Worm (Caenorhabditis elegans) whole organism, L4 larva: ENCODE results near the gene F19G12.8.
A peak's percentile ranks its signal among the peaks of the same experiment; 100 is the strongest.

Experiments
- F37D6.2 ChIP-seq: sonication (generic microtip); optimal IDR thresholded peaks from 2 replicates; lab custom pipeline; 2016; ENCODE audit warnings: mild to moderate bottlenecking, missing genetic modification characterization, missing compliant biosample characterization
- F44E2.7 ChIP-seq: fragments of 200-800 bp; sonication (Bioruptor generic); IDR thresholded peaks from 2 replicates; pipeline ENCODE4 v2.1.2; 2022; ENCODE audit warnings: missing genetic modification characterization, missing compliant biosample characterization
- R02D3.7 ChIP-seq: fragments of 150-350 bp; sonication (generic microtip); optimal IDR thresholded peaks from 3 replicates; lab custom pipeline; 2014; ENCODE audit warnings: missing biosample characterization, missing genetic modification characterization
- ZK337.2 ChIP-seq: fragments of 200-800 bp; sonication (Bioruptor generic); IDR thresholded peaks from 2 replicates; pipeline ENCODE4 v1.3.6; 2022; ENCODE audit warnings: missing genetic modification reagents, missing genetic modification characterization, missing compliant biosample characterization
- aly-2 ChIP-seq: sonication (generic microtip); optimal IDR thresholded peaks from 2 replicates; lab custom pipeline; 2018; ENCODE audit warnings: missing biosample characterization, missing genetic modification characterization
- attf-4 ChIP-seq: sonication (generic microtip); optimal IDR thresholded peaks from 3 replicates; lab custom pipeline; 2017; ENCODE audit warnings: missing biosample characterization, missing genetic modification characterization
- ceh-20 ChIP-seq: fragments of 200-800 bp; sonication (Bioruptor generic); IDR thresholded peaks from 2 replicates; pipeline ENCODE4 v1.3.6; 2022; ENCODE audit warnings: missing genetic modification reagents, missing genetic modification characterization, missing compliant biosample characterization
- ceh-44 ChIP-seq: fragments of 200-800 bp; sonication (Bioruptor generic); IDR thresholded peaks from 2 replicates; pipeline ENCODE4 v1.3.6; 2022; ENCODE audit warnings: missing genetic modification reagents, missing genetic modification characterization, missing compliant biosample characterization
- daf-16 ChIP-seq, 3 experiments: sonication (generic microtip); optimal IDR thresholded peaks; 2 replicates each; lab custom pipeline; 2016 to 2017; ENCODE audit warnings: missing genetic modification characterization in 3 of 3, missing genetic modification reagents in 3 of 3, mild to moderate bottlenecking in 2 of 3, missing compliant biosample characterization in 2 of 3, missing biosample characterization in 1 of 3, moderate library complexity in 1 of 3
- daf-8 ChIP-seq: fragments of 200-800 bp; sonication (Bioruptor generic); IDR thresholded peaks from 2 replicates; pipeline ENCODE4 v1.3.6; 2022; ENCODE audit warnings: missing genetic modification characterization, missing compliant biosample characterization
- dve-1 ChIP-seq: sonication (generic microtip); optimal IDR thresholded peaks from 2 replicates; lab custom pipeline; 2017; ENCODE audit warnings: antibody characterized with exemption, mild to moderate bottlenecking, missing genetic modification characterization, missing compliant biosample characterization; ENCODE audit not compliant: insufficient read depth
- egl-43 ChIP-seq: fragments of 200-800 bp; sonication (Bioruptor generic); IDR thresholded peaks from 2 replicates; pipeline ENCODE4 v1.3.6; 2022; ENCODE audit warnings: missing genetic modification reagents, missing genetic modification characterization, missing compliant biosample characterization
- fkh-10 ChIP-seq: fragments of 150-350 bp; optimal IDR thresholded peaks from 2 replicates; lab custom pipeline; 2014; ENCODE audit warnings: missing biosample characterization, missing genetic modification reagents, missing genetic modification characterization
- hlh-30 ChIP-seq: sonication (generic microtip); optimal IDR thresholded peaks from 2 replicates; lab custom pipeline; 2017; ENCODE audit warnings: antibody characterized with exemption, mild to moderate bottlenecking, missing genetic modification characterization, missing compliant biosample characterization; ENCODE audit not compliant: insufficient read depth
- hmg-1.1 ChIP-seq: fragments of 200-800 bp; sonication (Bioruptor generic); IDR thresholded peaks from 2 replicates; pipeline ENCODE4 v1.3.6; 2022; ENCODE audit warnings: missing genetic modification reagents, missing genetic modification characterization, missing compliant biosample characterization
- lin-1 ChIP-seq: fragments of 200-800 bp; sonication (Bioruptor generic); IDR thresholded peaks from 2 replicates; pipeline ENCODE4 v1.3.6; 2022; ENCODE audit warnings: missing genetic modification reagents, missing genetic modification characterization, missing compliant biosample characterization
- lin-38 ChIP-seq: fragments of 200-800 bp; sonication (Bioruptor generic); IDR thresholded peaks from 2 replicates; pipeline ENCODE4 v1.3.6; 2022; ENCODE audit warnings: missing genetic modification reagents, missing genetic modification characterization, missing compliant biosample characterization
- lin-39 ChIP-seq: fragments of 150-350 bp; optimal IDR thresholded peaks from 2 replicates; lab custom pipeline; 2014; ENCODE audit warnings: missing biosample characterization, missing genetic modification reagents, missing genetic modification characterization
- madf-5 ChIP-seq, 2 experiments: fragments of 200-800 bp; sonication (Bioruptor generic); IDR thresholded peaks; 2 replicates each; pipeline ENCODE4 v1.3.6; 2022; ENCODE audit warnings: missing compliant biosample characterization in 2 of 2, missing genetic modification characterization in 2 of 2
- madf-9 ChIP-seq: fragments of 200-800 bp; sonication (Bioruptor generic); conservative IDR thresholded peaks from 2 replicates; pipeline ENCODE4 v1.3.6; 2022; ENCODE audit warnings: missing genetic modification reagents, missing genetic modification characterization, missing compliant biosample characterization
- mdl-1 ChIP-seq, 2 experiments: fragments of 150-350 bp in 1 of 2; sonication (generic microtip) in 1 of 2; optimal IDR thresholded peaks; 2 replicates each; lab custom pipeline; 2014 to 2017; ENCODE audit warnings: missing biosample characterization in 2 of 2, missing genetic modification characterization in 2 of 2
- mxl-3 ChIP-seq: fragments of 200-800 bp; sonication (Bioruptor generic); optimal IDR thresholded peaks from 2 replicates; lab custom pipeline; 2018; ENCODE audit warnings: mild to moderate bottlenecking, missing genetic modification characterization, missing compliant biosample characterization
- nhr-10 ChIP-seq: fragments of 150-350 bp; optimal IDR thresholded peaks from 2 replicates; lab custom pipeline; 2014; ENCODE audit warnings: missing biosample characterization, missing genetic modification characterization
- nhr-11 ChIP-seq: fragments of 150-350 bp; optimal IDR thresholded peaks from 2 replicates; lab custom pipeline; 2014; ENCODE audit warnings: missing biosample characterization, missing genetic modification characterization
- nhr-28 ChIP-seq: fragments of 150-350 bp; optimal IDR thresholded peaks from 2 replicates; lab custom pipeline; 2014; ENCODE audit warnings: missing biosample characterization, missing genetic modification characterization
- nhr-42 ChIP-seq: fragments of 200-800 bp; sonication (Bioruptor generic); IDR thresholded peaks from 2 replicates; pipeline ENCODE4 v1.3.6; 2022; ENCODE audit warnings: missing genetic modification characterization, missing compliant biosample characterization
- pha-4 ChIP-seq, 2 experiments: fragments of 150-350 bp in 1 of 2; fragments of 200-800 bp in 1 of 2; sonication (Bioruptor generic) in 1 of 2; IDR thresholded peaks in 1 of 2; optimal IDR thresholded peaks in 1 of 2; 2 replicates each; pipeline versions ENCODE4 v1.3.6 to Lab custom; 2014 to 2022; ENCODE audit warnings: missing genetic modification characterization in 2 of 2, missing genetic modification reagents in 2 of 2, missing biosample characterization in 1 of 2, missing compliant biosample characterization in 1 of 2
- php-3 ChIP-seq: fragments of 200-800 bp; sonication (Bioruptor generic); IDR thresholded peaks from 2 replicates; pipeline ENCODE4 v1.3.6; 2022; ENCODE audit warnings: missing genetic modification reagents, missing genetic modification characterization, missing compliant biosample characterization
- rbr-2 ChIP-seq: sonication (generic microtip); optimal IDR thresholded peaks from 2 replicates; lab custom pipeline; 2016; ENCODE audit warnings: missing genotype, missing genetic modification characterization, missing compliant biosample characterization
- saeg-2 ChIP-seq: fragments of 200-800 bp; sonication (Bioruptor generic); IDR thresholded peaks from 2 replicates; pipeline ENCODE4 v1.3.6; 2022; ENCODE audit warnings: missing genetic modification reagents, missing genetic modification characterization, missing compliant biosample characterization
- zag-1 ChIP-seq: fragments of 150-350 bp; optimal IDR thresholded peaks from 2 replicates; lab custom pipeline; 2014; ENCODE audit warnings: missing biosample characterization, missing genetic modification characterization
- zip-2 ChIP-seq: fragments of 150-350 bp; optimal IDR thresholded peaks from 2 replicates; lab custom pipeline; 2014; ENCODE audit warnings: missing biosample characterization, missing genetic modification characterization

F19G12.8 gene

DNA sequence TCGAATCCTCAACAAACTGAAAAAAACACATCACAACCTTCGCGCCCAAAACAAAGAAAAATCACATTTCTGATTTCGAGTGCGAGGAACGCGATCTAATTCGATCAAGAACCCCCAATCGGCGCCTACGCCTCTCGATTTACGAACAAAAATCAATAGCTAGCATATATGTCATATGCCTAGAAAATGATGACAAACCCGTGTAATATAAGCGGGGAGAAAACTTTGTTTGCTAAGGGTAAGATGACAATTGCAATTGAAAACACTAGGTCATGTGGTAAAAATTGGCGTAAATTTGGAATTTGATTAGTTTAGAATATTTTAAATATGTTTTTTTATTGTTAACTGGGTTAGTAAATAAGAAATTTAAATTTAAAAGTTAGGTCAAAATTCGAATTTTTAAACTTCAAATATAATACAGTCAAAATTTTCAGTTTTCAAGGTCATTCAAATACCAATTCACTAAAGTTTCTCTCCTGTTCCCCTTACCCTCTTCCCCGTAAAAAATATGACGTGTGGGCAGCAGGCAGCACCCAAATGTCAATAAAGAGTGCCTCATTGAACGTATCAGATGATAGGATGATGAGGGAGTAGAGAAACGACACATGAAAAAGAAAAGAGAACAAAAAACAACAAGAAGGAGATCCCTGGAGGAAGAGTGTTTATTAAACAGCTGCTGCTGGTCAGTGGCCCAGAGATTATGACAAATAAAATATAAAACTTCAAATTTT lies 39.4 kb downstream of the F19G12.8 start (continued):
- TF ChIP-seq F44E2.7 (GFP tag; lab: Robert Waterston, UW) (no peak), lin-39 (tag; lab: Kevin White, UChicago) (no peak), daf-8 (GFP tag; lab: Robert Waterston, UW) (no peak), ceh-20 (GFP tag; lab: Robert Waterston, UW) (0 out of 2 replicates have a peak, but pooled peaks have one; percentile 42), R02D3.7 (tag; lab: Kevin White, UChicago) (no peak), lin-1 (GFP tag; lab: Robert Waterston, UW) (no peak), zag-1 (tag; lab: Kevin White, UChicago) (no peak), lin-38 (no peak)

DNA sequence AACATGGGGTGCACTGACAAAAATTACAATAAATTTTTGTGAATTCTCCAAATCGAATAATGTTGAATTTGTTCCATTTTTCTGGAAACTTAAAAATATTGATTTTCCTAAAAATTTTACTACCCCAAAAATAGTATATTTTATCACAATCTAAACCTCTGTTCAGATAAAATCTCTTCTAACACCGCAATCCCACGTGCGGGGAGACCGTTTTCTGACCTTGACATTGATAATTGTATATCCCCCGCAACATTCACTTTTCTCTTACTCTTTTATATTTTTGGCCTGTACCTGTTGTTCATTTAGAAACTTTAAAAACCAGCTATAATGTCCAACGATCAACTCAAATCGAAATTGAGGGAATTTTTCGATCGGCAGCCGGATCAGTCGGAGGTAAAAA lies 41.7 kb downstream of the F19G12.8 start, which contains the start of gene D1005.2:
D1005.2 (plus strand) TSS at position 230 of the 400 bp plus-strand sequence.
- peak in 1 of 2 experiments; percentile 64 for TF ChIP-seq mdl-1 (tag; optimal IDR thresholded peaks at IDR 0.05; lab: Kevin White, UChicago)
- no peak for TF ChIP-seq ZK337.2 (GFP tag; lab: Robert Waterston, UW)
- no peak for TF ChIP-seq rbr-2 (tag; lab: Kevin White, UChicago)
- peak; percentile 40 for TF ChIP-seq nhr-28 (tag; lab: Kevin White, UChicago)
- TF ChIP-seq lin-38 = no peak
- no peak for TF ChIP-seq hlh-30 (tag; lab: Kevin White, UChicago)
- peak; percentile 35 for TF ChIP-seq mxl-3 (GFP tag; lab: Kevin White, UChicago)
- no peak for TF ChIP-seq dve-1 (tag; lab: Kevin White, UChicago)
- TF ChIP-seq, all 104 proteins: peak for 3

DNA sequence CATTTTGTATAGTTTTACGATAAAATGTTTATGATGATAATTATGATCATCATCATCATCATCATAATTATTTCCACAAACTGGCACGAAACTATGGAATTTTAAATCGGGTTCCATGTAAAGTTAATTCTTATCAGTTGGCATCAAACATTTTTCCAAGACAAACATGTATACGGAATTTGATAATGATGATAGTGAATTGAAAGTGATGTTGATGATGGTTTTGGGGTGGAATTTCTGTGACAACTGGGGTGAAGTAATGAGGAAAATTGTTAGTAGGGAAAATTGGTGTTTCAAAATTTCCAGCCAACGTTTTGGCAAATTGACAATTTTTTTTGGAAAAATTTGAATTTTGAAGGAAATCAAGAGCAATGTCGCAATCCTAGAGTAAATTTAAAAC lies 42.6 kb downstream of the F19G12.8 start:
- no peak for TF ChIP-seq aly-2 (tag; lab: Kevin White, UChicago)
- TF ChIP-seq ceh-44 (GFP tag; lab: Robert Waterston, UW) = no peak
- no peak for TF ChIP-seq egl-43 (GFP tag; lab: Robert Waterston, UW)
- TF ChIP-seq php-3 (GFP tag; lab: Robert Waterston, UW) = no peak
- TF ChIP-seq nhr-42 (GFP tag; lab: Robert Waterston, UW) = no peak
- TF ChIP-seq attf-4 (tag; lab: Kevin White, UChicago) = no peak
- TF ChIP-seq daf-16 (GFP tag; optimal IDR thresholded peaks at IDR 0.05; lab: Kevin White, UChicago) = no peak
- TF ChIP-seq daf-16 (tag; optimal IDR thresholded peaks at IDR 0.05; lab: Kevin White, UChicago) = peak; percentile 58
- no peak for TF ChIP-seq nhr-10 (tag; lab: Kevin White, UChicago)

- TF ChIP-seq madf-5 (GFP tag; IDR thresholded peaks at IDR 0.05; lab: Robert Waterston, UW) = no peak
- no peak for TF ChIP-seq F37D6.2 (tag; lab: Kevin White, UChicago)
- no peak for TF ChIP-seq nhr-11 (tag; lab: Kevin White, UChicago)
- no peak for TF ChIP-seq rbr-2 (tag; lab: Kevin White, UChicago)
- no peak for TF ChIP-seq saeg-2 (GFP tag; lab: Robert Waterston, UW)
- TF ChIP-seq madf-9 (GFP tag; lab: Robert Waterston, UW) = no peak
- TF ChIP-seq pha-4 (GFP tag; IDR thresholded peaks at IDR 0.05; lab: Robert Waterston, UW) = no peak
- no peak for TF ChIP-seq pha-4 (tag; optimal IDR thresholded peaks at IDR 0.05; lab: Kevin White, UChicago)
- no peak for TF ChIP-seq hmg-1.1 (GFP tag; lab: Robert Waterston, UW)
- no peak for TF ChIP-seq mxl-3 (GFP tag; lab: Kevin White, UChicago)
These were observed 47.6 kb downstream of the F19G12.8 start, which contains the start of gene D1005.6 for ce11 chrX:1464699-1465098. Gene D1005.6 (minus strand): TSS chrX:1464799.

DNA sequence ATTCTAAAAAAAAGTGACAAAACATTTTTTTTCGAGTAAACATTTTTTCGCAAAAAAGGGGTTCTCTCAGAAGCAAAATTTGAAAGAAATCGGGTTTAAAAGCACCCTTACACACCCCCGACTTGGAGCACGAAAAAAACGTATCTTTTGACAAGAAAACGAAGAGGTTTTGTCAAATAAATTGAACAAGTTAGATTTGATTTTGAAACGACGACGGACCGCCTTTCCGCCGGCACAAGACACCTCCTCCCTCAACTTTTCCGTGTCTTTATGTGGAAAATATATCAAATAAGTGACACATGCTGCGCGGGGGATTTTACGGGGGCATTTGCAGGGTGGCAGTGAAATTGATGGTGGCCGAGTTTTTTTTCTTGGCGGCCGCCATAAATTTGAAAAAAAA lies 50.9 kb downstream of the F19G12.8 start:
- TF ChIP-seq ZK337.2 (GFP tag; lab: Robert Waterston, UW) (0 out of 2 replicates have a peak, but pooled peaks have one; percentile 11), zip-2 (tag; lab: Kevin White, UChicago) (no peak), fkh-10 (peak; percentile 73)
